Worm (Caenorhabditis elegans) whole organism, L4/young adult: ENCODE data around the gene gspd-1.

Experiments
- W03F9.2 ChIP-seq: fragments of 150-350 bp; optimal IDR thresholded peaks from 2 replicates; lab custom pipeline; 2014; ENCODE audit warnings: missing biosample characterization, missing genetic modification characterization
- dao-5 ChIP-seq: sonication (generic microtip); optimal IDR thresholded peaks from 2 replicates; lab custom pipeline; 2016; ENCODE audit warnings: missing genotype, missing genetic modification characterization, moderate library complexity, missing compliant biosample characterization

DNA sequence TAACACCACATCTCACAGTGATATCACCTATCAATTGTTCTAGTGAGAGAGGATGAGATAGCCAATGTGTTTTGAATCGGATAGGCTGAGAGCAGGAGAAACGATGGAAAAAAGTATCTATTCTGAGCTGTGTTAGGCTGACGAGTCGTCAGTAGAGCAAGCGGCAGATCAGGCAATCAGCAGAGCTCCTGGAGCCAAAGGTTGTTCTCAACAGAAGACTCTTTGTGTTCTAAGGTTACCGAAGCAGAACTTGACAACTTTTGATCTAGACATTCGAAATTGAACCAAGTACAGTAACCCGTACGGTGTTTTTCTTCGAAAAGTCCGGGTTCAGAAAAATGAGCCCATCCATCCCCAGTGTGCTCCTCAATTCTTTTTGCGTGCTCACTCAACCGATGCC, 35.5 kb downstream of the gspd-1 start:
- TF ChIP-seq dao-5: no peak
- no peak for TF ChIP-seq W03F9.2 (tag; lab: Kevin White, UChicago)
